Worm (Caenorhabditis elegans): ENCODE results near the gene ceh-40.
"Not testable (repeated sequence)": the region's sequence is repeated elsewhere in the genome, so short reads cannot be mapped to it uniquely, and the experiment has no call there.

ce11 chrX:12302755-12303154 is 17.8 kb downstream of the ceh-40 start, which contains the start of gene dot-1.3:
- TF ChIP-seq zip-8 (tag; optimal IDR thresholded peaks at IDR 0.05); pha-4 (tag; optimal IDR thresholded peaks at IDR 0.05); nhr-237 (tag; optimal IDR thresholded peaks at IDR 0.05); lin-13 (tag; optimal IDR thresholded peaks at IDR 0.05); elt-3 (tag; optimal IDR thresholded peaks at IDR 0.05); unc-62 (GFP tag; optimal IDR thresholded peaks at IDR 0.05); drap-1 (GFP tag; optimal IDR thresholded peaks at IDR 0.05); snpc-4 (tag; optimal IDR thresholded peaks at IDR 0.05); lsy-2 (tag; optimal IDR thresholded peaks at IDR 0.05); elt-1 (tag; optimal IDR thresholded peaks at IDR 0.05; ENCODE audit: borderline replicate concordance, insufficient read depth); nhr-76 (tag; optimal IDR thresholded peaks at IDR 0.05); nhr-12 (tag; optimal IDR thresholded peaks at IDR 0.05); ztf-11 (tag; optimal IDR thresholded peaks at IDR 0.05): not testable (repeated sequence)
